Fruit fly (Drosophila melanogaster): Measurements from ENCODE around the gene Arl5.

Arl5 gene

DNA sequence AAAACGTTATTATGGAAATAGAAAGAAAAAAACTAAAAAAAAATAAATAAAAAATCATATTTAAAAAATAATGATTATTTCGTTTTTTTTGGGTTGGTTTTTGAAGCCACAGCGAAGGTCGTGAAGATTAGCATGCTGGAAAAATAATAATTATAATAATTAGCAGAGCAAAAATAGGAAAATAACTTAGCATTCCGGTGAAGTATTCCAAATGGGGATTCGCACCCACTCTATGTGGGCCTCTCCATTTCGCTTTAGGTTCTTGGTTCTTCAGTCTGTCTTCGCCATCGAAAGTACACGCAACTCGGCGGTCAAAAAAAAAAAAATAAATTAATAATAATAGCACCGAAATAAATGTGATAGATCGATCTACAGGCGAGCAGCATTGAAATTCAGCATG lies 28.6 kb upstream of the Arl5 start, which contains the start of gene CG34462:
Gene CG34462, plus strand, starts transcription at position 301 of the 400 bp plus-strand sequence.
- TF ChIP-seq h (optimal IDR thresholded peaks at IDR 0.05) = no peak
- no peak for TF ChIP-seq psq (optimal IDR thresholded peaks at IDR 0.05)
- TF ChIP-seq Myc (optimal IDR thresholded peaks at IDR 0.05) = no peak
- no peak for TF ChIP-seq ttk (optimal IDR thresholded peaks at IDR 0.05)
- TF ChIP-seq Sin3A (optimal IDR thresholded peaks at IDR 0.05) = no peak
- no peak for TF ChIP-seq insv (optimal IDR thresholded peaks at IDR 0.05)

DNA sequence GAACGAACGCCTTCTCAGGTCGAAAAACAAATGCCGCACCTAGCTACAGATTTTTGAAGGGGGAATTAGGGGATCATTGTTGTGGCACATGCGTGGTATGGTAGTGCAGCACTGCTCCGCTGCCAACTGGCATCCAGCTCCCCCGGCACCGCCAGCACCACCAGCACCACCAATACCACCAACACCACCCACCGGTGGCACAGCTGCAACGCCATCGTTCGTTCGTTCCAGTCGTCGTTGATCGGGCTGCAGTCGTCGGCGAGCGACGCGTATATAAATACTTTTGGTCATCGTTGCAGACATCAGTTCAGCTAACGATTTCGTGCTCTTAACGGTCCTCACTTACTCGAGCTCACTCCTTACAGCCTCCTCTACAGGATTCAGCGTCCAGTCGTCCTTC lies 25.9 kb upstream of the Arl5 start, which contains the start of gene CG34461:
Gene CG34461, plus strand, starts transcription at position 301 of the 400 bp plus-strand sequence.
- TF ChIP-seq Myc (optimal IDR thresholded peaks at IDR 0.05) (no peak), insv (optimal IDR thresholded peaks at IDR 0.05) (no peak), Sin3A (optimal IDR thresholded peaks at IDR 0.05) (no peak), psq (optimal IDR thresholded peaks at IDR 0.05) (no peak), h (optimal IDR thresholded peaks at IDR 0.05) (no peak), ttk (optimal IDR thresholded peaks at IDR 0.05) (no peak)

DNA sequence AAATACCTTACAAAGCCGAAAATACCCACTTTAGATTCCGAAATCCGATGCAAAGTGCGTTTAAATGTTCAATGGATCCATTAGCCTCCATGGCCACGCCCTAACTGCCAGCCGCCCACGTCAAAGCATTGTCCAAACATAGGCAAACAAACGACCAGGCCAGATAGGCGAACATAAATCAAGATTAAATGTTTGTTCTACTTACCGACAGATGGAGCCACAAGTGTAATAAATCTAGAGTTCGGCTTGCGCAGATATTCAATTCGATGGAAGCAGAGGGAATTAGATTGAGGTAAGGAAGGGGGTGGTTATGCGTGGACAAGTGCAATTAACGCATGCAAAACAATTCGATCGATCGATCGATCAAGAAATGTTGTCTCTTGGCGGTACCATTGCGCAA lies 24.2 kb upstream of the Arl5 start:
- TF ChIP-seq Sin3A (optimal IDR thresholded peaks at IDR 0.05) (no peak), ttk (optimal IDR thresholded peaks at IDR 0.05) (no peak), insv (optimal IDR thresholded peaks at IDR 0.05) (no peak), Myc (optimal IDR thresholded peaks at IDR 0.05) (no peak), psq (optimal IDR thresholded peaks at IDR 0.05) (no peak), h (optimal IDR thresholded peaks at IDR 0.05) (no peak)

DNA sequence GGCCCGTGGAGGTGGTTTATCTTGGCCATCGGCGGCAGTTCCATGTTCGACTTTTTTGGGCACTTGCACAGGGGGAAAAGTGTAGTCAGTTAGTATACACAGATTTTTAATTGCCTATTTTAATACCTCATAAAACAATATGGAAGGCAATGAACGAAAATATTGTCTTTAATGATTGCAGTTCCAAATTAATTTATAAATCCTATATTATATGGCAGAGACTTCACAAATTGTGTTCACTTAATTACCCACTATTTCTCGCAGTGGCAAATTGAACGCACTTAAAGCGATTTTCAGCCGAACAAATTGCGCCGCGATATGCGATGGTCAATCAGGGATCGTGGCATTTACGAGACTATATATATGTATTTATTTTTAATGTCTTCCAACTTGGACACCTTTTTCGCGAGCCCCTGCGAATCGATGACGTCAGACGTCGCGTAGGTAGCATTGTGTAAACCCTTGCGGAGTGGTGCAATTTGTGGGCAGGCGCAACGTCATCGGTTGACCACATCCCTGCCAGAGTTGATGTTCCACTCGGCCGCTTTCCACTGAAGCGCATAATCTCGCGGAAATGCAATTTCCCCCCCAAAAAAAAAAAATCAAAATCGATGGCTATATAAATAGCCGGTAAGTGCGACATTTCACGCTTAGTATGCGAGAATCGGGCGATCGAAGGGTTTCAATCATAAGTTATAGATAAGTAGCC lies 20.6 kb upstream of the Arl5 start, which contains the start of gene CG13670:
Gene CG13670, plus strand, starts transcription at position 659 of the 709 bp plus-strand sequence.
- no peak for TF ChIP-seq ttk (optimal IDR thresholded peaks at IDR 0.05)
- TF ChIP-seq Myc (optimal IDR thresholded peaks at IDR 0.05) = no peak
- no peak for TF ChIP-seq Sin3A (optimal IDR thresholded peaks at IDR 0.05)
- no peak for TF ChIP-seq h (optimal IDR thresholded peaks at IDR 0.05)

DNA sequence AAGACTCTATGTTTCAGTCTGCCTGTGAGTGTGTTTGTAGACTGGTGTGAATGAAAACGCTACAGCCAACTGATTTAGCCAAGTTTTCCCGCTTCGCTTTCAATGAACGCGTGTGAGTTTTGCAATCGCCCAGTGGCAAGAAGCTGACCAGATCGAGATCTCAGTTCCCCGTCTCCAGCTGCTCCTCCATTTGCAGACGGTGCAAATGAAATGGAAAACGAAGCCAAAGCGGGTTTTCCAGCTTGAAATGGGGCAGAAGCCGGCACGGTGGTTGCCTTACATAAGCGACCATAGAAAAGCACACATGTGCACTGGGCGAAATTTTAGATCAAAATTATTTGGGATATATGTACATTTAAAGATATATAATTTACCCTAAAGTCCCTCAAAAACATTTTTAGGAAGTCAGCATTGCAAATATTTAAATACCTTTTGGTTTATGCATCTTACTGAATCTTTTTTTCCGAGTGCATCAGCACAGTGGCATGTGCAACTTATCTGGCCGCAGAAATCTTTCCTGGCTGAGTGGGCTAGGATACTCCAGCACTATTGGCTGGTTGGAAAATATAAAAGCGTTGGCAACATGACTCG lies 19.4 kb upstream of the Arl5 start, which contains the start of gene CG43059:
Gene CG43059, minus strand, starts transcription at position 51 of the 591 bp plus-strand sequence.
- no peak for TF ChIP-seq Myc (optimal IDR thresholded peaks at IDR 0.05)
- no peak for TF ChIP-seq Sin3A (optimal IDR thresholded peaks at IDR 0.05)
- no peak for TF ChIP-seq insv (optimal IDR thresholded peaks at IDR 0.05)

DNA sequence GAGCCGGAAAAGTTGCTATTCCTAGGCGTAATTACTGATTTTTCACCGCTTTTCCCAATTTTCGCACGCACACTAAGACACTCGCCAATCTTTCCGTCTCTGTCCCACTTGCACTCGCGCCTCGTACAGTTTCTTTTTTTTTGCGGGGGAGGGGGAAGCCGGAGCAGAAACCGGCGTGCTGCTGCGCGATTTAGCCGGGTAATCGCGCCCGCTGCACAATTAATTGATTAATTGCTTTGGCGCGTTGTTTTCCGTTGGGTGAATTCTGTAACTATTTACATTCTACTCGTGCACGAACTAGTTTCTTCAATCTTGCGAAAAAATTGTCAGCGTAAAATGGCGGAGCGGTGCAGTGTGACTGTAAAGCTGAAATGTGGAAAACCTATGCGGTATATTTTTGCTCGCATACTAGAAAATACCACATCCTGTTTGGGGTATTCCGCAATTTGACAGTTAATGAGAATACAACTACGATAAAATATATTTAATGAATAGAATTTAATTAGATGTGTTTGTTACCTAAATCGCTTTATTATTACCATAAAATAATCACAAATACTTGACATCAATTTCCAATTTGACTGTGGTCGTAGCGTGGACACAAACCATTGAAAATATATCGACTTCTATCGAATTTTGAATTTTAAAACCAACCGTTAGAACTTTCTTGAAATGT lies 15.6 kb upstream of the Arl5 start, which contains the start of gene Cpsf6:
Gene Cpsf6, minus strand, starts transcription at position 362 of the 676 bp plus-strand sequence.
- TF ChIP-seq ttk (optimal IDR thresholded peaks at IDR 0.05) (no peak), Sin3A (optimal IDR thresholded peaks at IDR 0.05) (no peak), psq (optimal IDR thresholded peaks at IDR 0.05) (no peak), insv (optimal IDR thresholded peaks at IDR 0.05) (no peak), Myc (optimal IDR thresholded peaks at IDR 0.05) (no peak), h (optimal IDR thresholded peaks at IDR 0.05) (no peak)

DNA sequence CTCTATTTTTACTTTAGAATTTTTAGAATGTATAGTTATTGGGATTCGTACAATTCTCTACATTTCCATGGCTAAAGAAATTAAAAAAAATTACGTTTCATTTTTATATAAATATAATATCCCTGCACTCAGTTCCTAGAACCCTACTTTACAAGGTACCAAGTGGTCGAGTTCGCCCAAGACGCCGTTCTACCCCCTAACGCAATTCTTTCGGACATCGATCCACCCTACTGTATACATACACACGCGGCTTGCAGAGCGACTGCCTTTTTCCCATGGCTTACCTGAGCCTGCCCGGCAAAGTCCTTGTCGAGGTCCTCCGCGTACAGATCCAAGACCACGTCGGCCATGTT lies 15.1 kb upstream of the Arl5 start:
- TF ChIP-seq ttk (optimal IDR thresholded peaks at IDR 0.05) = no peak
- no peak for TF ChIP-seq h (optimal IDR thresholded peaks at IDR 0.05)
- TF ChIP-seq psq (optimal IDR thresholded peaks at IDR 0.05) = no peak
- no peak for TF ChIP-seq Myc (optimal IDR thresholded peaks at IDR 0.05)
- TF ChIP-seq insv (optimal IDR thresholded peaks at IDR 0.05) = no peak
- TF ChIP-seq Sin3A (optimal IDR thresholded peaks at IDR 0.05) = no peak

DNA sequence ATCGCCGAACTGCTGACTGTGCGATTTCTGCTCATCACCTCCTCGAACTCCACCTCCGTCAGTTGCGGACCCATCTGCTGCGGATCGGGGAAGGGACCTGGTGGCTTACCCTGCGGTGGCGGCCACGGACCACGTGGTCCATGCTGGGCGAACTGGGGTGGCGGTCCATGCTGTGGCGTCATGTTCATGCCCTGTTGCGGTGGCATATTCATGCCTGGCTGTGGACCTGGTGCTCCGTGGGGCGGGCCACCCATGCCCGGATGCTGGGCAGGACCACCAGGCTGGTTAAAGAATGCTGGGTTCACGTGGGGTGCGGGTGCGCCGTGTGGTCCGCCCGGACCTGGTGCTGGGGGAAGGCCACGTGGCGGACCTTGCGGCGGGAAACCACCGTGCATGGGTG lies 12.7 kb upstream of the Arl5 start:
- no peak for TF ChIP-seq h (optimal IDR thresholded peaks at IDR 0.05)
- no peak for TF ChIP-seq ttk (optimal IDR thresholded peaks at IDR 0.05)
- TF ChIP-seq insv (optimal IDR thresholded peaks at IDR 0.05) = no peak
- no peak for TF ChIP-seq Sin3A (optimal IDR thresholded peaks at IDR 0.05)
- TF ChIP-seq Myc (optimal IDR thresholded peaks at IDR 0.05) = no peak
- no peak for TF ChIP-seq psq (optimal IDR thresholded peaks at IDR 0.05)

DNA sequence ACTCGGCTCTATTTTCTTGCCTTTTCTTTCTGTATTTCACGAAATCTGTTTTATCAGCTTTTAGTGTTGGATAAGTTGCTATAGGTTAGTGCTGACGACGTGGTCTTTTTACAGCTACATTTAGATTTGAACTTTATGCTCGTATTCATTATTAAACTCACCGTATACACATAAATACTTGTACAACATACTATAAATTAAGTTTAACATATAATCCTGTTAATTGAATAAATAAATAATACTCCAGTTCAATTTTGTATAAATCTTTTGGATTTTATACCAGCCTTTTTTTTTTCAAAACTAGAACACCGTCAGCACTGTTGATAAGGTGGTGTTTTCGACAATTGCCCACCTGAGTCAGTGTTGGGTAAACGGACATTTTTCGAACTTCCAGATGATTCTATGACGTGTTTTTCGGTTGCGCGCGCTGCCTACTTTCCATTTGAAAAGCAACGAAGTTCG lies 9.3 kb upstream of the Arl5 start, which contains the start of gene BI-1:
Gene BI-1, minus strand, starts transcription at position 51 of the 462 bp plus-strand sequence.
- TF ChIP-seq psq (optimal IDR thresholded peaks at IDR 0.05) = no peak
- TF ChIP-seq insv (optimal IDR thresholded peaks at IDR 0.05) = no peak
- TF ChIP-seq ttk (optimal IDR thresholded peaks at IDR 0.05) = no peak
- TF ChIP-seq Sin3A (optimal IDR thresholded peaks at IDR 0.05) = no peak
- TF ChIP-seq h (optimal IDR thresholded peaks at IDR 0.05) = no peak
- no peak for TF ChIP-seq Myc (optimal IDR thresholded peaks at IDR 0.05)

DNA sequence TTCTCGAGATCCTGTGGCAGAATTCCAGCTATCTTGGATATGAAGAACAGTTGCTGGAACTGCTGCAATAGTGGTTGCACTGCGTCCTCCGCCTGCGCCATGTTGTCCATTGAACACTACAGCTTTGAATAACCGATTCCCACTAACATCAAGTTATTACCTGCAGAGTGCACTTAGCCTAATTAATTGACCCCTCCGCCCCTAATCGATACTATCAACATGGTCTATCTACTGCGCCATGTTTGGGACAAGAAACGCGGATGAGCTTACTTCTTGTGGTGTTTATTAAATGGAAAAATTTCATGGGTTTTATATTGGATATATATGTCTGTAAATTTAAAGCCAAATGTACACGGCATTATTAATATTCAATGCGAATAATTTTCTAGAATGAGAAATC lies 7.2 kb upstream of the Arl5 start, which contains the start of gene Gr66a:
Gene Gr66a, minus strand, starts transcription at position 101 of the 400 bp plus-strand sequence.
- TF ChIP-seq Sin3A (optimal IDR thresholded peaks at IDR 0.05) = no peak
- TF ChIP-seq h (optimal IDR thresholded peaks at IDR 0.05) = no peak
- TF ChIP-seq psq (optimal IDR thresholded peaks at IDR 0.05) = no peak
- no peak for TF ChIP-seq insv (optimal IDR thresholded peaks at IDR 0.05)
- TF ChIP-seq Myc (optimal IDR thresholded peaks at IDR 0.05) = no peak
- TF ChIP-seq ttk (optimal IDR thresholded peaks at IDR 0.05) = no peak

DNA sequence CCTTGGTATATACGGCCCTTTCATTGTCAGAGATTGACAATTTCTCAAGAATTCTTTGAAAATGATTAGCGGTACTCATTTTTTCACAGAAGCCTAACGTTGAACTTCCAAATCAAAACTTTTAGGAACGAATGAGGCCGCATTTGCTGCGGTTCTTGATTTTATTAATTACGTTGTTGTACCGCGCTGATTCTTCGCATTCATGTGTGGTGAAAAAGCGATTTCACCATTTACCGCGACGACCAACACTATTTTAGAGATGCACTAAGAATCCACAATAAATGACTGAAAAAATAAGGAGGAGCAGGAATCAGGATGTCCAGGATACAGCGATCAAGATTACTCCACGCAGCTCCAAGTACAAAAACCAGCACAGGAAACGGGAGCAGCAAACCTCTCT lies 4.3 kb upstream of the Arl5 start, which contains the start of the genes CG7194 and Sbp2:
Gene CG7194, minus strand, starts transcription at position 148 of the 400 bp plus-strand sequence.
Gene Sbp2, plus strand, starts transcription at position 246 of the 400 bp plus-strand sequence.
- no peak for TF ChIP-seq insv (optimal IDR thresholded peaks at IDR 0.05)
- TF ChIP-seq Sin3A (optimal IDR thresholded peaks at IDR 0.05) = no peak
- no peak for TF ChIP-seq psq (optimal IDR thresholded peaks at IDR 0.05)
- TF ChIP-seq Myc (optimal IDR thresholded peaks at IDR 0.05) = no peak
- no peak for TF ChIP-seq ttk (optimal IDR thresholded peaks at IDR 0.05)
- no peak for TF ChIP-seq h (optimal IDR thresholded peaks at IDR 0.05)

DNA sequence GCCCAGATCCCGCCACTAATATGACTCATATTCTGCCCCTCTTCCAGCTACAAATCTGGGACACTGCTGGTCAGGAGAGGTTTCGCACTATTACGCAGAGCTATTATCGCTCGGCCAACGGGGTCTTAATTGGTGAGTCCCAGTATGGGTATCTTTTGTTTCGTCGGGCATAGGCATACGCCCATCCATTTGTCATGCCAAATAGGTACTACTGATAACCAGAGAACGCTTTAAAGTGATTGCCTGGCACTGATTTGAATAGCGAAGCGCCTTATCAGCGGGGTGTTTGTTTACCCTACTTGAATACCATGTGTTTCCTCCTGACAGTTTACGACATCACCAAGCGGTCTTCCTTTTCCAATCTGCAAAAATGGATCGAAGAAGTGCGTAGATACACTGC lies 2.2 kb downstream of the Arl5 start:
- no peak for TF ChIP-seq Myc (optimal IDR thresholded peaks at IDR 0.05)
- TF ChIP-seq insv (optimal IDR thresholded peaks at IDR 0.05) = no peak
- TF ChIP-seq Sin3A (optimal IDR thresholded peaks at IDR 0.05) = no peak
- no peak for TF ChIP-seq h (optimal IDR thresholded peaks at IDR 0.05)
- no peak for TF ChIP-seq ttk (optimal IDR thresholded peaks at IDR 0.05)
- no peak for TF ChIP-seq psq (optimal IDR thresholded peaks at IDR 0.05)
